Fruit fly (Drosophila melanogaster) whole organism, wandering third instar larva: Measurements from ENCODE around the gene htk.

Source experiments
- CG32264 ChIP-seq: fragments of 200-800 bp; sonication (Bioruptor generic); optimal IDR thresholded peaks from 2 replicates; lab custom pipeline; 2016; ENCODE audit warnings: missing biosample characterization, missing genetic modification characterization
- Dif ChIP-seq: fragments of 200-275, 200-300 bp; sonication (Bioruptor generic); optimal IDR thresholded peaks from 2 replicates; lab custom pipeline; 2018; ENCODE audit warnings: missing biosample characterization, missing genetic modification characterization; ENCODE audit not compliant: partially characterized antibody
- dsf ChIP-seq: sonication (Bioruptor generic); optimal IDR thresholded peaks from 2 replicates; lab custom pipeline; 2016; ENCODE audit warnings: missing biosample characterization, missing genetic modification characterization, borderline replicate concordance
- sage ChIP-seq: fragments of 200-800 bp; sonication (Bioruptor generic); optimal IDR thresholded peaks from 2 replicates; lab custom pipeline; 2016; ENCODE audit warnings: missing biosample characterization, mild to moderate bottlenecking, missing genetic modification characterization

DNA sequence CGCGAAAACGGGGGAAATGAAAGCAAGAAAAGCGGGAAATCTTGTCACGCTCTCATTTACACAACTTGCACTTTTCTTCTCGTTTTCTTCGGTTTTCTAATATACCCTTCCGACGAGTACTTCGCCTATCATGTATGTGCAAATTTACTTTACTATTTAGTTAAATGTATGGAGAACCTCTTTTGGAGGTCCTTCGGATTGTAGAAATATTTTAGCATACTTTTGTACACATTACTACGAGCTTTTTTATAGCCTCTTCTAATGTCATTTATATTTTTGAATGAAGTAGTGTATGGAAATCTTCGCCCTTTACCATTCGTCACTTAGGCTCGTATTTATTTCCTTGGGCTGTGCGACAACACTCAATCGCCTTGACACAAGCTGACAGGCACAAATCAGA is 53.8 kb downstream of the htk start:
- TF ChIP-seq CG32264 (GFP tag; lab: Kevin White, UChicago) (no peak), sage (GFP tag; lab: Kevin White, UChicago) (no peak), dsf (GFP tag; lab: Kevin White, UChicago) (no peak), Dif (GFP tag; lab: Kevin White, UChicago) (no peak)
